Worm (Caenorhabditis elegans) whole organism, L1 larva: ENCODE data around the gene faah-5.

ENCODE experiments used
- C04F5.9 ChIP-seq: sonication (generic microtip); optimal IDR thresholded peaks from 2 replicates; lab custom pipeline; 2016; ENCODE audit warnings: missing genetic modification characterization, missing compliant biosample characterization
- C34B4.2 ChIP-seq: sonication (generic microtip); optimal IDR thresholded peaks from 2 replicates; lab custom pipeline; 2017; ENCODE audit warnings: mild to moderate bottlenecking, missing genetic modification characterization, missing compliant biosample characterization
- Y116A8C.19 ChIP-seq: sonication (generic microtip); optimal IDR thresholded peaks from 2 replicates; lab custom pipeline; 2016; ENCODE audit warnings: missing compliant biosample characterization, missing genetic modification characterization, borderline replicate concordance
- aha-1 ChIP-seq: fragments of 150-350 bp; optimal IDR thresholded peaks from 2 replicates; lab custom pipeline; 2014; ENCODE audit warnings: missing biosample characterization, missing genetic modification characterization
- blmp-1 ChIP-seq: fragments of 150-350 bp; optimal IDR thresholded peaks from 2 replicates; lab custom pipeline; 2014; ENCODE audit warnings: missing biosample characterization, missing genetic modification characterization
- ceh-63 ChIP-seq: fragments of 200-800 bp; sonication (Bioruptor generic); optimal IDR thresholded peaks from 2 replicates; lab custom pipeline; 2018; ENCODE audit warnings: mild to moderate bottlenecking, missing genetic modification characterization, missing compliant biosample characterization
- ceh-88 ChIP-seq: fragments of 200-800 bp; sonication (Bioruptor generic); IDR thresholded peaks from 2 replicates; pipeline ENCODE4 v1.3.6; 2022; ENCODE audit warnings: missing genetic modification characterization, missing compliant biosample characterization
- ceh-90 ChIP-seq: sonication (generic microtip); optimal IDR thresholded peaks from 2 replicates; lab custom pipeline; 2016; ENCODE audit warnings: missing genetic modification characterization, missing compliant biosample characterization
- dpl-1 ChIP-seq, 3 experiments: fragments of 150-350 bp in 2 of 3; sonication (generic microtip) in 1 of 3; optimal IDR thresholded peaks; 2 replicates each; lab custom pipeline; 2014 to 2017; ENCODE audit warnings: missing biosample characterization in 3 of 3, missing genetic modification characterization in 3 of 3, missing genetic modification reagents in 3 of 3
- dsc-1 ChIP-seq: sonication (generic microtip); optimal IDR thresholded peaks from 2 replicates; lab custom pipeline; 2016; ENCODE audit warnings: mild to moderate bottlenecking, missing genetic modification characterization, missing compliant biosample characterization
- efl-1 ChIP-seq, 4 experiments: fragments of 150-350 bp; optimal IDR thresholded peaks in 3 of 4; peaks in 1 of 4; 1 replicate in 1 of 4; 2 replicates in 3 of 4; lab custom pipeline; 2014; ENCODE audit warnings: missing biosample characterization in 2 of 4, missing genetic modification characterization in 2 of 4, missing genetic modification reagents in 2 of 4
- efl-3 ChIP-seq: fragments of 200-800 bp; sonication (Bioruptor generic); optimal IDR thresholded peaks from 2 replicates; lab custom pipeline; 2018; ENCODE audit warnings: mild to moderate bottlenecking, missing genetic modification characterization, missing compliant biosample characterization
- fkh-4 ChIP-seq: sonication (generic microtip); optimal IDR thresholded peaks from 2 replicates; lab custom pipeline; 2016; ENCODE audit warnings: missing compliant biosample characterization, missing genetic modification characterization, borderline replicate concordance
- grh-1 ChIP-seq: fragments of 200-800 bp; sonication (Bioruptor generic); IDR thresholded peaks from 2 replicates; pipeline ENCODE4 v1.3.6; 2022; ENCODE audit warnings: missing genetic modification reagents, missing genetic modification characterization, missing compliant biosample characterization
- hlh-17 ChIP-seq: fragments of 200-800 bp; sonication (Bioruptor generic); optimal IDR thresholded peaks from 2 replicates; lab custom pipeline; 2018; ENCODE audit warnings: missing genetic modification characterization, mild to moderate bottlenecking, missing compliant biosample characterization, moderate library complexity, borderline replicate concordance
- hlh-4 ChIP-seq: sonication (generic microtip); optimal IDR thresholded peaks from 2 replicates; lab custom pipeline; 2016; ENCODE audit warnings: mild to moderate bottlenecking, missing genetic modification characterization, missing compliant biosample characterization
- irx-1 ChIP-seq: sonication (generic microtip); optimal IDR thresholded peaks from 2 replicates; lab custom pipeline; 2016; ENCODE audit warnings: missing genetic modification characterization, missing compliant biosample characterization
- isw-1 ChIP-seq: fragments of 200-800 bp; sonication (Bioruptor generic); IDR thresholded peaks from 2 replicates; pipeline ENCODE4 v1.3.6; 2022; ENCODE audit warnings: missing genetic modification characterization, missing compliant biosample characterization
- jun-1 ChIP-seq: fragments of 150-350 bp; optimal IDR thresholded peaks from 2 replicates; lab custom pipeline; 2014; ENCODE audit warnings: missing biosample characterization, missing genetic modification reagents, missing genetic modification characterization
- lin-13 ChIP-seq: fragments of 150-350 bp; optimal IDR thresholded peaks from 2 replicates; lab custom pipeline; 2014; ENCODE audit warnings: missing biosample characterization, missing genetic modification reagents, missing genetic modification characterization
- lin-14 ChIP-seq: fragments of 200-800 bp; sonication (Bioruptor generic); optimal IDR thresholded peaks from 2 replicates; lab custom pipeline; 2018; ENCODE audit warnings: mild to moderate bottlenecking, missing genetic modification characterization, moderate library complexity, missing compliant biosample characterization
- lin-15B ChIP-seq: fragments of 150-350 bp; sonication (generic microtip); optimal IDR thresholded peaks from 3 replicates; lab custom pipeline; 2014; ENCODE audit warnings: missing biosample characterization, missing genetic modification characterization
- lsy-2 ChIP-seq, 2 experiments: fragments of 150-350 bp; optimal IDR thresholded peaks; 2 replicates each; lab custom pipeline; 2014; ENCODE audit warnings: missing biosample characterization in 2 of 2, missing genetic modification characterization in 2 of 2
- mep-1 ChIP-seq: fragments of 150-350 bp; optimal IDR thresholded peaks from 2 replicates; lab custom pipeline; 2014; ENCODE audit warnings: missing biosample characterization, missing genetic modification characterization
- nhr-11 ChIP-seq: fragments of 150-350 bp; optimal IDR thresholded peaks from 2 replicates; lab custom pipeline; 2014; ENCODE audit warnings: missing biosample characterization, missing genetic modification characterization
- nhr-12 ChIP-seq: sonication (generic microtip); optimal IDR thresholded peaks from 2 replicates; lab custom pipeline; 2017; ENCODE audit warnings: missing biosample characterization, missing genetic modification characterization
- nhr-20 ChIP-seq: sonication (generic microtip); optimal IDR thresholded peaks from 2 replicates; lab custom pipeline; 2016; ENCODE audit warnings: mild to moderate bottlenecking, missing genetic modification characterization, missing compliant biosample characterization
- nhr-77 ChIP-seq: fragments of 150-350 bp; optimal IDR thresholded peaks from 2 replicates; lab custom pipeline; 2014; ENCODE audit warnings: missing biosample characterization, missing genetic modification characterization
- nhr-84 ChIP-seq: sonication (generic microtip); optimal IDR thresholded peaks from 2 replicates; lab custom pipeline; 2017; ENCODE audit warnings: missing biosample characterization, missing genetic modification characterization
- nhr-85 ChIP-seq: sonication (generic microtip); peaks from one replicate; lab custom pipeline; 2016; ENCODE audit warnings: missing genetic modification characterization, inconsistent platforms, missing compliant biosample characterization
- nhr-90 ChIP-seq: sonication (generic microtip); optimal IDR thresholded peaks from 2 replicates; lab custom pipeline; 2016; ENCODE audit warnings: mild to moderate bottlenecking, missing genetic modification characterization, missing compliant biosample characterization; ENCODE audit not compliant: poor library complexity
- pag-3 ChIP-seq: sonication (generic microtip); optimal IDR thresholded peaks from 2 replicates; lab custom pipeline; 2017; ENCODE audit warnings: missing genetic modification characterization, mild to moderate bottlenecking, missing compliant biosample characterization, antibody characterized with exemption, borderline replicate concordance; ENCODE audit not compliant: insufficient read depth
- pqm-1 ChIP-seq: sonication (generic microtip); optimal IDR thresholded peaks from 3 replicates; lab custom pipeline; 2017; ENCODE audit warnings: missing biosample characterization, missing genetic modification characterization
- rnt-1 ChIP-seq: sonication (generic microtip); optimal IDR thresholded peaks from 2 replicates; lab custom pipeline; 2016; ENCODE audit warnings: mild to moderate bottlenecking, missing genetic modification characterization, moderate library complexity, missing compliant biosample characterization
- snu-23 ChIP-seq: sonication (generic microtip); optimal IDR thresholded peaks from 2 replicates; lab custom pipeline; 2016; ENCODE audit warnings: missing genetic modification characterization, missing compliant biosample characterization
- sox-4 ChIP-seq: sonication (generic microtip); optimal IDR thresholded peaks from 2 replicates; lab custom pipeline; 2016; ENCODE audit warnings: missing genetic modification characterization, missing compliant biosample characterization
- sptf-1 ChIP-seq: fragments of 150-350 bp; optimal IDR thresholded peaks from 2 replicates; lab custom pipeline; 2014; ENCODE audit warnings: missing biosample characterization, missing genetic modification characterization
- tbx-2 ChIP-seq: sonication (generic microtip); optimal IDR thresholded peaks from 2 replicates; lab custom pipeline; 2016; ENCODE audit warnings: missing genetic modification characterization, missing compliant biosample characterization
- unc-130 ChIP-seq: fragments of 150-350 bp; optimal IDR thresholded peaks from 2 replicates; lab custom pipeline; 2017; ENCODE audit warnings: missing biosample characterization, missing genetic modification characterization, inconsistent platforms
- unc-30 ChIP-seq: sonication (generic microtip); optimal IDR thresholded peaks from 2 replicates; lab custom pipeline; 2017; ENCODE audit warnings: missing biosample characterization, missing genetic modification characterization
- unc-86 ChIP-seq: sonication (generic microtip); optimal IDR thresholded peaks from 2 replicates; lab custom pipeline; 2016; ENCODE audit warnings: missing genetic modification characterization, missing compliant biosample characterization
- vab-15 ChIP-seq: sonication (generic microtip); optimal IDR thresholded peaks from 2 replicates; lab custom pipeline; 2017; ENCODE audit warnings: missing genotype, mild to moderate bottlenecking, missing genetic modification characterization, missing compliant biosample characterization
- zip-4 ChIP-seq: fragments of 200-800 bp; sonication (Bioruptor generic); optimal IDR thresholded peaks from 2 replicates; lab custom pipeline; 2018; ENCODE audit warnings: mild to moderate bottlenecking, missing genetic modification characterization, moderate library complexity, missing compliant biosample characterization
- ztf-11 ChIP-seq, 2 experiments: sonication (generic microtip); optimal IDR thresholded peaks; 2 replicates each; lab custom pipeline; 2016 to 2017; ENCODE audit warnings: missing genetic modification characterization in 2 of 2, missing biosample characterization in 1 of 2, missing compliant biosample characterization in 1 of 2
- ztf-4 ChIP-seq: fragments of 150-350 bp; optimal IDR thresholded peaks from 2 replicates; lab custom pipeline; 2014; ENCODE audit warnings: missing biosample characterization, missing genetic modification characterization

Gene faah-5

DNA sequence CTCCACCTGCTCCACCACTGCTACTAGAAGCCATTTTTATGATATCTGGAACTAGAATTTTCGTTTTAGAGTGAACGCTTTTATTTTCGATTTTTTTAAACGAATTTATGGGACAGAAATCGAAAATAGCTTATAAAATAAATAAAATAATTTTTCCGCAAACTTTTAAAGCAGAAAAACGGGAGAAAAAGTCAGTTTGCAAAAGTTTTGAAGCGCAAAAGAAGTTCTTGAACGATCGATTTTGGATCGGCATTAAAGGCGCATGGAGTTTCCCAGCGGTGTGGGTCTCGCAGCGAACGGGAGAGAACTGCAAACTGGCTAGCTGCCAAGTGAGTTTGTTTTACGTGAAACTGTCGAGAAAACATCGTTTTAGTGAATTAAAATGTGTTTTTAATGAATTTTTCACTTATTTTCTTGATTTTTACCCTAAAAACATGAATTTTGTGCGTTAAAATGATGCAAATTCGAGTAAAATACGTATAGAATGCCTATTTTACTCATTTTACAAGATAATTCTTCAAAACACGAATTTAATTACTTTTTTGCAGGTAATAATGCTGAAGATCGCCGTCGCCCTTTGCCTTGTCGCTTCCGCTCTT, 29.1 kb upstream of the faah-5 start, which contains the start of the genes ccf-1 and trap-4 (continued):
- TF ChIP-seq nhr-84 (tag; lab: Kevin White, UChicago) (no peak), unc-86 (tag; lab: Kevin White, UChicago) (no peak), lin-14 (no peak), ztf-4 (tag; lab: Kevin White, UChicago) (peak; percentile 20), lin-13 (GFP tag; lab: Kevin White, UChicago) (peak; percentile 55), isw-1 (GFP tag; lab: Robert Waterston, UW) (peak; percentile 56), nhr-77 (tag; lab: Kevin White, UChicago) (peak; percentile 42), grh-1 (GFP tag; lab: Robert Waterston, UW) (no peak), unc-130 (tag; lab: Kevin White, UChicago) (peak; percentile 13), dpl-1 (GFP tag; optimal IDR thresholded peaks at IDR 0.05; lab: Kevin White, UChicago) (peak; percentile 51 to 72 (median 65)), pqm-1 (tag; lab: Kevin White, UChicago) (no peak), ceh-63 (GFP tag; lab: Kevin White, UChicago) (no peak), vab-15 (tag; lab: Kevin White, UChicago) (no peak), sptf-1 (tag; lab: Kevin White, UChicago) (no peak), Y116A8C.19 (no peak), sox-4 (tag; lab: Kevin White, UChicago) (no peak), tbx-2 (tag; lab: Kevin White, UChicago) (peak; percentile 32), nhr-20 (tag; lab: Kevin White, UChicago) (peak; percentile 46), snu-23 (GFP tag; lab: Kevin White, UChicago) (peak; percentile 60), pag-3 (tag; lab: Kevin White, UChicago) (no peak), fkh-4 (tag; lab: Kevin White, UChicago) (no peak), ceh-88 (GFP tag; lab: Robert Waterston, UW) (no peak), rnt-1 (tag; lab: Kevin White, UChicago) (peak; percentile 47), mep-1 (tag; lab: Kevin White, UChicago) (peak; percentile 75), hlh-17 (GFP tag; lab: Kevin White, UChicago) (no peak), C04F5.9 (tag; lab: Kevin White, UChicago) (no peak), ceh-90 (tag; lab: Kevin White, UChicago) (no peak), nhr-12 (tag; lab: Kevin White, UChicago) (no peak), efl-3 (GFP tag; lab: Kevin White, UChicago) (no peak), C34B4.2 (tag; lab: Kevin White, UChicago) (no peak), lin-15B (tag; lab: Kevin White, UChicago) (peak; percentile 16), lsy-2 (tag; optimal IDR thresholded peaks at IDR 0.05; lab: Kevin White, UChicago) (peak; percentile 61 to 84), zip-4 (GFP tag; lab: Kevin White, UChicago) (no peak), hlh-4 (tag; lab: Kevin White, UChicago) (no peak), jun-1 (tag; lab: Kevin White, UChicago) (peak; percentile 29), irx-1 (no peak), blmp-1 (tag; lab: Kevin White, UChicago) (peak; percentile 66)

DNA sequence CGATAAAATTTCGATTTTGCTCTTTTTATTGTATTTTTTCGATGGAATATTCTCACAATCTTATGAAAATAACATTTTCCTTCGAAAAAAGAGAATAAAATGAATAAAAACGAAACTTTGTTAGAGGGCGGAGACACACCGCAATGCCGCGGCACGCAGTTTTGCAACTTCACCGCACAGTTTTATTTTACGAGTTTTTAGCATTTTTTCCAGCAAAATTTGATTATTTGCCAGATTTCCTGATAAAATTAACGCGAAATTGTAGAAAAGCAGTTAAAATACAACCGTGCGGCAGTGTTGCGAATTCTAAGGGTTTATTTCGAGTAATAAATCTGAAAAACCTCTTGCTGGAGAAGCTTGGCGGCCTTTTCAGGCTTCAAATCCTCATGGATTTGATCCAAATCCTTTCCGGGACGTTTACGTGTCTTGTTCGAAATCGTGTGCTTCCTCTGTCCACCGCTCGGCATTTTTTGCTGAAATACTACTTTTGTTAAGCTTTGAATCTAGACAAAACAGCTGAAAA, 27.1 kb upstream of the faah-5 start, which contains the start of gene znf-593:
Gene znf-593 (minus strand): TSS at position 473 of the 523 bp plus-strand sequence.
- TF ChIP-seq nhr-11 (tag; lab: Kevin White, UChicago) (no peak), ztf-11 (tag; optimal IDR thresholded peaks at IDR 0.05; lab: Kevin White, UChicago) (no peak), nhr-85 (peak; percentile 50), nhr-90 (tag; lab: Kevin White, UChicago) (peak; percentile 23), aha-1 (tag; lab: Kevin White, UChicago) (no peak), unc-30 (no peak), dsc-1 (tag; lab: Kevin White, UChicago) (no peak), dpl-1 (GFP tag; optimal IDR thresholded peaks at IDR 0.05; lab: Kevin White, UChicago) (peak in 1 of 3 experiments; percentile 0), rnt-1 (tag; lab: Kevin White, UChicago) (peak; percentile 9), efl-1 (optimal IDR thresholded peaks at IDR 0.05; lab: Kevin White, UChicago) (no peak), efl-1 (GFP tag; optimal IDR thresholded peaks at IDR 0.05 in 1 of 2; lab: Kevin White, UChicago) (peak in 1 of 2 experiments; percentile 90), irx-1 (peak; percentile 2)
